Worm (Caenorhabditis elegans): ENCODE data around the gene irld-52.

The irld-52 gene

ce11 chrV:15776651-15777050, 2.8 kb upstream of the irld-52 start, which contains the start of gene nhr-283:
Gene nhr-283 (minus strand): TSS chrV:15776751.
- TF ChIP-seq ama-1 (optimal IDR thresholded peaks at IDR 0.05) (no peak), ama-1 (GFP tag; optimal IDR thresholded peaks at IDR 0.05) (no peak), unc-62 (GFP tag; optimal IDR thresholded peaks at IDR 0.05) (no peak), B0261.1 (tag; optimal IDR thresholded peaks at IDR 0.05) (no peak), lsl-1 (GFP tag; optimal IDR thresholded peaks at IDR 0.05) (no peak), nfyb-1 (GFP tag; IDR thresholded peaks at IDR 0.05) (no peak), hsf-1 (GFP tag; IDR thresholded peaks at IDR 0.05) (no peak), snpc-1.3 (tag; optimal IDR thresholded peaks at IDR 0.05; ENCODE audit: insufficient read depth) (no peak)

- no peak for TF ChIP-seq ztf-6 (GFP tag; IDR thresholded peaks at IDR 0.05)
- TF ChIP-seq xnd-1 (tag; optimal IDR thresholded peaks at IDR 0.05), result no peak
- no peak for TF ChIP-seq rcor-1 (GFP tag; IDR thresholded peaks at IDR 0.05)
- no peak for TF ChIP-seq hmg-20 (GFP tag; IDR thresholded peaks at IDR 0.05)
- no peak for TF ChIP-seq unc-130 (GFP tag; optimal IDR thresholded peaks at IDR 0.05)
- TF ChIP-seq D2030.7 (GFP tag; IDR thresholded peaks at IDR 0.05), result no peak
- TF ChIP-seq Y53G8AR.9 (GFP tag; conservative IDR thresholded peaks at IDR 0.05), result no peak
- TF ChIP-seq zim-3 (tag; optimal IDR thresholded peaks at IDR 0.05), result no peak
- no peak for TF ChIP-seq F39B2.1 (GFP tag; IDR thresholded peaks at IDR 0.05)
- TF ChIP-seq chd-7 (tag; optimal IDR thresholded peaks at IDR 0.05), result no peak
- TF ChIP-seq F55B11.4 (tag; optimal IDR thresholded peaks at IDR 0.05; ENCODE audit: borderline replicate concordance, insufficient read depth), result no peak
- no peak for TF ChIP-seq snpc-1.3 (tag; optimal IDR thresholded peaks at IDR 0.05; ENCODE audit: insufficient read depth)
- TF ChIP-seq sdz-38 (tag; optimal IDR thresholded peaks at IDR 0.05), result no peak
- TF ChIP-seq sptf-2 (GFP tag; optimal IDR thresholded peaks at IDR 0.05), result no peak
- no peak for TF ChIP-seq madf-6 (GFP tag; IDR thresholded peaks at IDR 0.05)
- TF ChIP-seq athp-1 (tag; optimal IDR thresholded peaks at IDR 0.05), result no peak
- TF ChIP-seq ama-1 (optimal IDR thresholded peaks at IDR 0.05), result no peak
- no peak for TF ChIP-seq ama-1 (GFP tag; optimal IDR thresholded peaks at IDR 0.05)
- no peak for TF ChIP-seq ztf-22 (GFP tag; optimal IDR thresholded peaks at IDR 0.05)
- TF ChIP-seq aptf-2 (GFP tag; conservative IDR thresholded peaks at IDR 0.05), result no peak
- no peak for TF ChIP-seq madf-3 (GFP tag; IDR thresholded peaks at IDR 0.05)
Measured at ce11 chrV:15781086-15781485, 1.6 kb downstream of the irld-52 start, which contains the start of gene T26E4.2. Gene T26E4.2 (plus strand): TSS chrV:15781386.

ce11 chrV:15782494-15782893, 3.0 kb downstream of the irld-52 start, which contains the start of gene T26E4.3:
Gene T26E4.3 (plus strand): TSS chrV:15782794.
- TF ChIP-seq cebp-1 (GFP tag; IDR thresholded peaks at IDR 0.05) (no peak), cebp-1 (tag; optimal IDR thresholded peaks at IDR 0.05) (no peak), ceh-40 (GFP tag; IDR thresholded peaks at IDR 0.05) (no peak), atf-7 (tag; optimal IDR thresholded peaks at IDR 0.05) (no peak), lin-54 (GFP tag; optimal IDR thresholded peaks at IDR 0.05) (no peak), K11D2.4 (GFP tag; IDR thresholded peaks at IDR 0.05) (no peak), mxl-1 (tag; optimal IDR thresholded peaks at IDR 0.05) (no peak)

- no peak for TF ChIP-seq F37B4.10 (GFP tag; IDR thresholded peaks at IDR 0.05)
- TF ChIP-seq Y53G8AR.9 (GFP tag; conservative IDR thresholded peaks at IDR 0.05), result no peak
- no peak for TF ChIP-seq lin-40 (tag; optimal IDR thresholded peaks at IDR 0.05)
- no peak for TF ChIP-seq ceh-40 (GFP tag; IDR thresholded peaks at IDR 0.05)
- TF ChIP-seq him-1 (tag; optimal IDR thresholded peaks at IDR 0.05), result no peak
- TF ChIP-seq unc-62 (GFP tag; optimal IDR thresholded peaks at IDR 0.05), result no peak
- no peak for TF ChIP-seq snpc-1.1 (tag; optimal IDR thresholded peaks at IDR 0.05; ENCODE audit: insufficient read depth)
- no peak for TF ChIP-seq aptf-2 (GFP tag; conservative IDR thresholded peaks at IDR 0.05)
- TF ChIP-seq T07F8.4 (tag; optimal IDR thresholded peaks at IDR 0.05), result no peak
- no peak for TF ChIP-seq dox-1 (GFP tag; IDR thresholded peaks at IDR 0.05)
- TF ChIP-seq zim-3 (tag; optimal IDR thresholded peaks at IDR 0.05), result no peak
Measured at ce11 chrV:15792409-15792808, 12.9 kb downstream of the irld-52 start, which contains the start of gene T26E4.4. Gene T26E4.4 (minus strand): TSS chrV:15792509.
